Fruit fly (Drosophila melanogaster) whole organism, embryonic: Measurements from ENCODE around the gene CG43245.

ENCODE experiments used
- BtbVII ChIP-seq: fragments of 200-800 bp; sonication (Bioruptor generic); optimal IDR thresholded peaks from 3 replicates; lab custom pipeline; 2017; ENCODE audit warnings: missing biosample characterization, mild to moderate bottlenecking, missing genetic modification characterization
- CG10267 ChIP-seq: fragments of 200-800 bp; sonication (Bioruptor generic); optimal IDR thresholded peaks from 2 replicates; lab custom pipeline; 2018; ENCODE audit warnings: missing biosample characterization, mild to moderate bottlenecking, missing genetic modification characterization, moderate library complexity
- CG10979 ChIP-seq: fragments of 200-800 bp; sonication (Bioruptor generic); optimal IDR thresholded peaks from 2 replicates; lab custom pipeline; 2018; ENCODE audit warnings: missing biosample characterization, mild to moderate bottlenecking, missing genetic modification characterization, moderate library complexity
- CG12104 ChIP-seq: fragments of 200-800 bp; sonication (Bioruptor generic); optimal IDR thresholded peaks from 3 replicates; lab custom pipeline; 2016; ENCODE audit warnings: missing biosample characterization, missing genetic modification characterization
- CG12219 ChIP-seq: fragments of 200-800 bp; sonication (Bioruptor generic); optimal IDR thresholded peaks from 3 replicates; lab custom pipeline; 2018; ENCODE audit warnings: missing biosample characterization, mild to moderate bottlenecking, missing genetic modification characterization
- CG12236 ChIP-seq: fragments of 200-800 bp; sonication (Bioruptor generic); optimal IDR thresholded peaks from 2 replicates; lab custom pipeline; 2016; ENCODE audit warnings: missing biosample characterization, missing genetic modification characterization
- CG12744 ChIP-seq: fragments of 200-800 bp; sonication (Bioruptor generic); optimal IDR thresholded peaks from 2 replicates; lab custom pipeline; 2016; ENCODE audit warnings: missing biosample characterization, missing genetic modification characterization
- CG13287 ChIP-seq: fragments of 200-800 bp; sonication (Bioruptor generic); IDR thresholded peaks from 2 replicates; pipeline ENCODE4 v1.3.6; 2022; ENCODE audit warnings: missing biosample characterization, missing genetic modification characterization; ENCODE audit not compliant: partially characterized antibody
- CG15479 ChIP-seq: fragments of 200-800 bp; sonication (Bioruptor generic); optimal IDR thresholded peaks from 3 replicates; lab custom pipeline; 2019; ENCODE audit warnings: missing biosample characterization, mild to moderate bottlenecking, missing genetic modification characterization, moderate library complexity
- CG17186 ChIP-seq: fragments of 200-800 bp; sonication (Bioruptor generic); optimal IDR thresholded peaks from 3 replicates; lab custom pipeline; 2017; ENCODE audit warnings: missing biosample characterization, missing genetic modification reagents, missing genetic modification characterization
- CG17829 ChIP-seq: fragments of 200-800 bp; optimal IDR thresholded peaks from 2 replicates; lab custom pipeline; 2019; ENCODE audit warnings: missing biosample characterization, mild to moderate bottlenecking, missing genetic modification characterization, moderate library complexity
- CG2712 ChIP-seq: fragments of 200-800 bp; optimal IDR thresholded peaks from 3 replicates; lab custom pipeline; 2019; ENCODE audit warnings: missing biosample characterization, mild to moderate bottlenecking, missing genetic modification characterization, moderate library complexity
- CG2875 ChIP-seq: fragments of 200-800 bp; sonication (Bioruptor generic); optimal IDR thresholded peaks from 2 replicates; lab custom pipeline; 2017; ENCODE audit warnings: missing biosample characterization, mild to moderate bottlenecking, missing genetic modification characterization, missing genetic modification reagents
- CG34376 ChIP-seq: fragments of 200-800 bp; sonication (Bioruptor generic); optimal IDR thresholded peaks from 2 replicates; lab custom pipeline; 2018; ENCODE audit warnings: missing biosample characterization, mild to moderate bottlenecking, missing genetic modification characterization
- CG4617 ChIP-seq: fragments of 200-800 bp; sonication (Bioruptor generic); optimal IDR thresholded peaks from 3 replicates; lab custom pipeline; 2016; ENCODE audit warnings: missing biosample characterization, missing genetic modification characterization, borderline replicate concordance
- CG6791 ChIP-seq: fragments of 200-800 bp; sonication (Bioruptor generic); IDR thresholded peaks from 3 replicates; pipeline ENCODE4 v1.3.6; 2022; ENCODE audit warnings: missing biosample characterization, missing genetic modification characterization; ENCODE audit not compliant: partially characterized antibody
- CG7745 ChIP-seq: fragments of 200-800 bp; sonication (Bioruptor generic); optimal IDR thresholded peaks from 2 replicates; lab custom pipeline; 2018; ENCODE audit warnings: missing biosample characterization, mild to moderate bottlenecking, missing genetic modification characterization, moderate library complexity
- CG7963 ChIP-seq: fragments of 200-800 bp; sonication (Bioruptor generic); IDR thresholded peaks from 3 replicates; pipeline ENCODE4 v1.3.6; 2022; ENCODE audit warnings: missing biosample characterization, missing genetic modification characterization; ENCODE audit not compliant: partially characterized antibody
- CG8089 ChIP-seq: fragments of 200-800 bp; sonication (Bioruptor generic); optimal IDR thresholded peaks from 3 replicates; lab custom pipeline; 2016; ENCODE audit warnings: missing biosample characterization, missing genetic modification characterization
- H2.0 ChIP-seq: fragments of 200-800 bp; sonication (Bioruptor generic); IDR thresholded peaks from 2 replicates; pipeline ENCODE4 v1.3.6; 2022; ENCODE audit warnings: missing biosample characterization, missing genetic modification characterization
- Hr51 ChIP-seq, 2 experiments: fragments of 200-800 bp; sonication (Bioruptor generic); optimal IDR thresholded peaks; 2 replicates in 1 of 2; 3 replicates in 1 of 2; lab custom pipeline; 2016 to 2018; ENCODE audit warnings: missing biosample characterization in 2 of 2, missing genetic modification characterization in 2 of 2, mild to moderate bottlenecking in 1 of 2, moderate library complexity in 1 of 2
- NC2α ChIP-seq: fragments of 200-800 bp; sonication (Bioruptor generic); optimal IDR thresholded peaks from 2 replicates; lab custom pipeline; 2016; ENCODE audit warnings: missing biosample characterization, missing genetic modification characterization
- Nf-YB ChIP-seq: fragments of 200-800 bp; sonication (Bioruptor generic); optimal IDR thresholded peaks from 3 replicates; lab custom pipeline; 2019; ENCODE audit warnings: missing biosample characterization, mild to moderate bottlenecking, missing genetic modification characterization, moderate library complexity
- Oaz ChIP-seq: fragments of 200-800 bp; sonication (Bioruptor generic); IDR thresholded peaks from 2 replicates; pipeline ENCODE4 v1.3.6; 2022; ENCODE audit warnings: missing biosample characterization, missing genetic modification characterization
- Six4 ChIP-seq: fragments of 200-800 bp; sonication (Bioruptor generic); optimal IDR thresholded peaks from 2 replicates; lab custom pipeline; 2016; ENCODE audit warnings: missing biosample characterization, missing genetic modification characterization
- Xrp1 ChIP-seq: fragments of 200-800 bp; sonication (Bioruptor generic); IDR thresholded peaks from 2 replicates; pipeline ENCODE4 v1.3.6; 2022; ENCODE audit warnings: missing biosample characterization, missing genetic modification characterization
- ab ChIP-seq: fragments of 200-800 bp; sonication (Bioruptor generic); optimal IDR thresholded peaks from 2 replicates; lab custom pipeline; 2016; ENCODE audit warnings: missing biosample characterization, missing genetic modification characterization
- ash1 ChIP-seq: fragments of 200-800 bp; sonication (Bioruptor generic); optimal IDR thresholded peaks from 2 replicates; lab custom pipeline; 2018; ENCODE audit warnings: missing biosample characterization, mild to moderate bottlenecking, missing genetic modification characterization
- az2 ChIP-seq: fragments of 200-800 bp; sonication (Bioruptor generic); optimal IDR thresholded peaks from 3 replicates; lab custom pipeline; 2016; ENCODE audit warnings: missing biosample characterization, missing genetic modification characterization
- cad ChIP-seq: fragments of >200 bp; optimal IDR thresholded peaks from 2 replicates; lab custom pipeline; 2017; ENCODE audit warnings: missing biosample characterization, missing genetic modification characterization
- chif ChIP-seq, 2 experiments: fragments of 200-800 bp; sonication (Bioruptor generic); optimal IDR thresholded peaks; 3 replicates each; lab custom pipeline; 2016; ENCODE audit warnings: missing biosample characterization in 2 of 2, missing genetic modification characterization in 2 of 2
- croc ChIP-seq: fragments of 200-800 bp; sonication (Bioruptor generic); conservative IDR thresholded peaks from 3 replicates; pipeline ENCODE4 v1.3.6; 2022; ENCODE audit warnings: missing biosample characterization, missing genetic modification characterization
- danr ChIP-seq: fragments of 200-800 bp; sonication (Bioruptor generic); IDR thresholded peaks from 2 replicates; pipeline ENCODE4 v1.3.6; 2022; ENCODE audit warnings: missing biosample characterization, missing genetic modification characterization
- eve ChIP-seq, 2 experiments: fragments of >200 bp; optimal IDR thresholded peaks; 2 replicates each; lab custom pipeline; 2017; ENCODE audit warnings: missing biosample characterization in 2 of 2, missing genetic modification characterization in 2 of 2
- grau ChIP-seq: fragments of 200-800 bp; optimal IDR thresholded peaks from 3 replicates; lab custom pipeline; 2019; ENCODE audit warnings: missing biosample characterization, mild to moderate bottlenecking, missing genetic modification characterization, moderate library complexity
- inv ChIP-seq: fragments of 200-800 bp; sonication (Bioruptor generic); IDR thresholded peaks from 2 replicates; pipeline ENCODE4 v1.3.6; 2022; ENCODE audit warnings: missing biosample characterization, missing genetic modification characterization; ENCODE audit not compliant: partially characterized antibody
- mam ChIP-seq: fragments of 200-800 bp; sonication (Bioruptor generic); optimal IDR thresholded peaks from 3 replicates; lab custom pipeline; 2016; ENCODE audit warnings: missing biosample characterization, missing genetic modification characterization
- nerfin-1 ChIP-seq: fragments of 200-800 bp; sonication (Bioruptor generic); optimal IDR thresholded peaks from 3 replicates; lab custom pipeline; 2019; ENCODE audit warnings: missing biosample characterization, mild to moderate bottlenecking, missing genetic modification characterization, moderate library complexity
- org-1 ChIP-seq: fragments of 200-800 bp; sonication (Bioruptor generic); optimal IDR thresholded peaks from 2 replicates; lab custom pipeline; 2017; ENCODE audit warnings: missing biosample characterization, missing genetic modification characterization
- run ChIP-seq: fragments of 200-800 bp; sonication (Bioruptor generic); optimal IDR thresholded peaks from 3 replicates; lab custom pipeline; 2018; ENCODE audit warnings: missing biosample characterization, mild to moderate bottlenecking, missing genetic modification characterization
- sens ChIP-seq: fragments of 200-800 bp; sonication (Bioruptor generic); peaks from one replicate; lab custom pipeline; 2016; ENCODE audit warnings: missing biosample characterization, missing genetic modification characterization
- sna ChIP-seq: fragments of 200-800 bp; sonication (Bioruptor generic); IDR thresholded peaks from 2 replicates; pipeline ENCODE4 v1.3.6; 2022; ENCODE audit warnings: missing biosample characterization, missing genetic modification characterization; ENCODE audit not compliant: partially characterized antibody
- sr ChIP-seq: fragments of 200-800 bp; sonication (Bioruptor generic); IDR thresholded peaks from 3 replicates; pipeline ENCODE4 v1.3.6; 2022; ENCODE audit warnings: missing biosample characterization, missing genetic modification characterization
- vfl ChIP-seq: fragments of 200-800 bp; sonication (Bioruptor generic); optimal IDR thresholded peaks from 2 replicates; lab custom pipeline; 2016; ENCODE audit warnings: missing biosample characterization, missing genetic modification characterization
- vvl ChIP-seq: fragments of 200-800 bp; sonication (Bioruptor generic); IDR thresholded peaks from 2 replicates; pipeline ENCODE4 v1.3.6; 2022; ENCODE audit warnings: missing biosample characterization, missing genetic modification characterization
- wor ChIP-seq: fragments of 200-800 bp; sonication (Bioruptor generic); IDR thresholded peaks from 2 replicates; pipeline ENCODE4 v1.3.6; 2022; ENCODE audit warnings: missing biosample characterization, missing genetic modification characterization

Gene CG43245

DNA sequence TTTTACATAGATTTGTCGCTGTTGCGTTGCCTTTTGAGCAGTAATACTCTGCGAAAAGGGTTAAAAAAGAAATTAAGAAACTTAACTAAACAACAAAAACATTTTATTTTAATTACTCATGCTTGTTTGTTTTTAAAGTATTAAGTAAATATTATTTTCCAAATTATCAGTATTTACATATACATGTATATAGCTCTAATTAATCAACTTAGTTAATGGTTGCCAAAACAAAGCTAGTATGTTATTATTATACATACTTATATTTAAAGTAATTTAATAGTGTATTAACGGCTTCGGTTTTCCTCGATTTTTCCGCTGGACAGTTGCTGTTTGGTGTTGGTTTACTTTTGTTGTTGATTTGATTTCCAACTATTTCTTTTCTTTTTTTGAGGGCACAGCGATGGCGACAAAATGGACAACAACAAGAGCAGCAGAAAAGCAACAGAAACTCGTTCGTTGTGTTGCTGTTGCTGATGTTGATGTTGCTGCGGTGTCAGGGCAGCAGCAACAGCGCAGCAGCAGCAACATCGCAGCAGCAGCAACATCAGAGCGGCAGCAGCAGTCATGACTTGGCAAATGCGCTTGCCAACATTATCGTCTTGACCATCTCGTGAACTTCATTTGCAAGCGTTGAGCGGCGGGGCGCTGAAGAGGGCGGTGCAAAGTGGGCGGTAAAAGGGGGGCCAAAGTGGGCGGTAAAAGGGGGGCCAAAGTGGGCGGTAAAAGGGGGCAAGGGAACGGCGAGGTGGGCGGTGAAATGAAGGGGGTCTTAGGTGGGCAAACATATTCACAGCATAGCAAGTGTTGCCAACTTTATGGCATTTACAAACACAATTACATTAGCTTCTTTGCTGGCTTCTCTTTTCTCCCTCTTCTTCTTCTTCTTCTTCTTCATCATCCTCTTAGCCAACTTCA lies 4.3 kb upstream of the CG43245 start (continued):
- TF ChIP-seq CG13287 (GFP tag; lab: Robert Waterston, UW) (no peak), sna (no peak), danr (no peak), NC2α (no peak), sens (GFP tag; lab: Kevin White, UChicago) (peak; percentile 19), croc (peak; percentile 37; the same call in 1 of the 3 replicates), inv (GFP tag; lab: Robert Waterston, UW) (no peak), CG12219 (GFP tag; lab: Kevin White, UChicago) (no peak), CG6791 (GFP tag; lab: Robert Waterston, UW) (no peak), CG8089 (GFP tag; lab: Kevin White, UChicago) (no peak), BtbVII (GFP tag; lab: Kevin White, UChicago) (no peak), grau (peak; percentile 63), CG10979 (tag; lab: Kevin White, UChicago) (peak; percentile 74), Oaz (GFP tag; lab: Robert Waterston, UW) (no peak), CG12104 (GFP tag; lab: Kevin White, UChicago) (no peak), Six4 (GFP tag; lab: Kevin White, UChicago) (no peak), wor (GFP tag; lab: Robert Waterston, UW) (no peak; the same call in 1 of the 2 replicates), sr (peak; percentile 45; the same call in 2 of the 3 replicates), eve (GFP tag; optimal IDR thresholded peaks at IDR 0.05; lab: Kevin White, UChicago) (peak in 1 of 2 experiments; percentile 61), CG2712 (peak; percentile 80), chif (GFP tag; optimal IDR thresholded peaks at IDR 0.05; lab: Kevin White, UChicago) (no peak), CG12744 (GFP tag; lab: Kevin White, UChicago) (no peak), az2 (GFP tag; lab: Kevin White, UChicago) (peak; percentile 18)

DNA sequence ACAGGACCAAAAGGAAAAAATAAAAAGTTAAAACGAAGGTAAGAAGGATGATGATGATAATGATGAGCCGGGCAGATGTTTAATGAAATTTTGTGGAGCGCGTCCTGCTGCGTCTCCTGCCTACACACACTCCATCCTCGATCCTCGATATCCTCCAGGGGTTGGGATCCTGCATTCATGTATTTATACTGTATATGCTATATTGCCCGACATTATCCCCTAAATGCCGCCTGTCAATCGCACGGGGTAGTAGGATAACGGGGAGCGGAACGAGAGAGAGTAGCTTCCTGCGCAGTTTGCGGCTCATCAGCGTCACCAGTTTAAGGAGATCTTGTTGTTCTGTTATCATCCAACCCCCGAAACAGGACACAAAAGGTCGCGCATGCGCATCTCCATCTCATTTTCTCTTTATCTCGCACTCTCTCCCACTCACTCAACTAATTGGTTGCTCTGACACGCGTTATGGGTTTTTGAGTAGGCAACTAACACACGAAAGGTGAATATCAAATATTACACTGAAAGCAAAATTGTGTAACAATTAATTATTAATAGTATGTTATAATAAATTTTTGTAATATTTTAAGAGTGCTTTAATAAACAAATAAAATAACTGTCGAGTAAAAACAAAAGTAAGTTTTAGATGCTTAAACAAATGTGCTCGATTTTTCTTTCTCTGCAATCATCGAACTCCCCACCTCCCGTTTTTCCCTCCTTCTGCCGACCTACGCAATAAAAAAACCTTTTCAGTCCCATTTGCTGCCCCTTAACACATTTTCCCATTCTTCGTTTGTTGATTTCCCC lies 2.3 kb upstream of the CG43245 start:
- TF ChIP-seq H2.0 (GFP tag; lab: Robert Waterston, UW) (peak; percentile 87), vvl (GFP tag; lab: Robert Waterston, UW) (peak; percentile 97), CG7745 (tag; lab: Kevin White, UChicago) (peak; percentile 90), Nf-YB (peak; percentile 83), nerfin-1 (tag; lab: Kevin White, UChicago) (peak; percentile 92), ab (GFP tag; lab: Kevin White, UChicago) (no peak), CG4617 (GFP tag; lab: Kevin White, UChicago) (peak; percentile 62), vfl (GFP tag; lab: Kevin White, UChicago) (peak; percentile 54), Hr51 (GFP tag; optimal IDR thresholded peaks at IDR 0.05; lab: Kevin White, UChicago) (peak; percentile 57 to 73), run (peak; percentile 47), CG2875 (GFP tag; lab: Kevin White, UChicago) (peak; percentile 84), CG17829 (tag; lab: Kevin White, UChicago) (peak; percentile 99), cad (GFP tag; lab: Kevin White, UChicago) (no peak), CG7963 (GFP tag; lab: Robert Waterston, UW) (0 out of 3 replicates have a peak, but pooled peaks have one; percentile 34), CG12236 (GFP tag; lab: Kevin White, UChicago) (peak; percentile 51), sna (no peak), org-1 (GFP tag; lab: Kevin White, UChicago) (peak; percentile 76), CG17186 (GFP tag; lab: Kevin White, UChicago) (peak; percentile 56), CG15479 (GFP tag; lab: Kevin White, UChicago) (peak; percentile 68), mam (GFP tag; lab: Kevin White, UChicago) (peak; percentile 5), ash1 (GFP tag; lab: Kevin White, UChicago) (no peak), CG34376 (GFP tag; lab: Kevin White, UChicago) (no peak), Xrp1 (GFP tag; lab: Robert Waterston, UW) (peak; percentile 99), eve (GFP tag; optimal IDR thresholded peaks at IDR 0.05; lab: Kevin White, UChicago) (peak in 1 of 2 experiments; percentile 90), CG10267 (peak; percentile 96)
